Fruit fly (Drosophila melanogaster): ENCODE results near the gene Prosbeta6.

The Prosbeta6 gene

dm6 chr3L:16629793-16630192 is 19.6 kb upstream of the Prosbeta6 start:
- peak; percentile 72 for TF ChIP-seq dsx (GFP tag; optimal IDR thresholded peaks at IDR 0.05; ENCODE audit: poor library complexity, severe bottlenecking)
- TF ChIP-seq Eip78C (GFP tag) = peak; percentile 65
- no peak for TF ChIP-seq Blimp-1 (GFP tag; optimal IDR thresholded peaks at IDR 0.05)

dm6 chr3L:16626199-16626598 is 16.0 kb upstream of the Prosbeta6 start:
- no peak for TF ChIP-seq CG6808 (GFP tag; optimal IDR thresholded peaks at IDR 0.05)
- TF ChIP-seq Eip78C (GFP tag) = no peak
- no peak for TF ChIP-seq lz (GFP tag; optimal IDR thresholded peaks at IDR 0.05)
- no peak for TF ChIP-seq spab (GFP tag; optimal IDR thresholded peaks at IDR 0.05)
- TF ChIP-seq CG10631 (GFP tag; optimal IDR thresholded peaks at IDR 0.05) = no peak
- TF ChIP-seq CG7368 (GFP tag; optimal IDR thresholded peaks at IDR 0.05) = no peak
- TF ChIP-seq dsx (GFP tag; optimal IDR thresholded peaks at IDR 0.05; ENCODE audit: poor library complexity, severe bottlenecking) = no peak
- no peak for TF ChIP-seq dac (GFP tag; optimal IDR thresholded peaks at IDR 0.05)
- no peak for TF ChIP-seq svp (GFP tag)
- no peak for TF ChIP-seq net (GFP tag; optimal IDR thresholded peaks at IDR 0.05)
- TF ChIP-seq Met (GFP tag; optimal IDR thresholded peaks at IDR 0.05) = no peak
- no peak for TF ChIP-seq CG6276 (GFP tag; optimal IDR thresholded peaks at IDR 0.05)
- no peak for TF ChIP-seq CG8319 (GFP tag; optimal IDR thresholded peaks at IDR 0.05)
- TF ChIP-seq esn (GFP tag; optimal IDR thresholded peaks at IDR 0.05) = no peak
- TF ChIP-seq Sox15 (GFP tag; optimal IDR thresholded peaks at IDR 0.05) = no peak
- TF ChIP-seq CG15336 (GFP tag; IDR thresholded peaks at IDR 0.05) = no peak
- no peak for TF ChIP-seq CG4318 (GFP tag; optimal IDR thresholded peaks at IDR 0.05)
- TF ChIP-seq Ets21C (GFP tag; optimal IDR thresholded peaks at IDR 0.05) = no peak
- no peak for TF ChIP-seq OdsH (GFP tag; optimal IDR thresholded peaks at IDR 0.05)
- no peak for TF ChIP-seq CG31627 (GFP tag; optimal IDR thresholded peaks at IDR 0.05)

- peak; percentile 57 for TF ChIP-seq esn (GFP tag; optimal IDR thresholded peaks at IDR 0.05)
- TF ChIP-seq CG3032 (tag; optimal IDR thresholded peaks at IDR 0.05) = peak; percentile 15
- TF ChIP-seq Smox (GFP tag; optimal IDR thresholded peaks at IDR 0.05) = peak; percentile 49
- peak; percentile 36 for TF ChIP-seq Sox14 (GFP tag; optimal IDR thresholded peaks at IDR 0.05)
- peak; percentile 45 for TF ChIP-seq Met (GFP tag; optimal IDR thresholded peaks at IDR 0.05)
- peak; percentile 70 for TF ChIP-seq Eip78C (GFP tag)
- TF ChIP-seq CG8632 (GFP tag; optimal IDR thresholded peaks at IDR 0.05) = no peak
- peak; percentile 3 for TF ChIP-seq CG34406 (GFP tag; optimal IDR thresholded peaks at IDR 0.05)
- TF ChIP-seq CG31627 (GFP tag; optimal IDR thresholded peaks at IDR 0.05) = peak; percentile 12
- peak; percentile 52 for TF ChIP-seq CG3919 (GFP tag; optimal IDR thresholded peaks at IDR 0.05)
- peak; percentile 42 for TF ChIP-seq OdsH (GFP tag; optimal IDR thresholded peaks at IDR 0.05)
- TF ChIP-seq Eip93F (GFP tag; optimal IDR thresholded peaks at IDR 0.05) = peak; percentile 59
- TF ChIP-seq Hr38 (GFP tag; optimal IDR thresholded peaks at IDR 0.05) = no peak
- no peak for TF ChIP-seq CG7368 (GFP tag; optimal IDR thresholded peaks at IDR 0.05)
- no peak for TF ChIP-seq Blimp-1 (GFP tag; optimal IDR thresholded peaks at IDR 0.05)
- no peak for TF ChIP-seq Ets96B (tag; optimal IDR thresholded peaks at IDR 0.05)
- TF ChIP-seq CG11762 (GFP tag; optimal IDR thresholded peaks at IDR 0.05; ENCODE audit: insufficient read depth) = no peak
- peak; percentile 67 for TF ChIP-seq Sox102F (GFP tag; optimal IDR thresholded peaks at IDR 0.05)
- peak; percentile 24 for TF ChIP-seq pdm3 (GFP tag; optimal IDR thresholded peaks at IDR 0.05)
- peak; percentile 0 for TF ChIP-seq CG6854 (GFP tag; optimal IDR thresholded peaks at IDR 0.05)
- TF ChIP-seq lz (GFP tag; optimal IDR thresholded peaks at IDR 0.05) = peak; percentile 39
- no peak for TF ChIP-seq dac (GFP tag; optimal IDR thresholded peaks at IDR 0.05)
- TF ChIP-seq net (GFP tag; optimal IDR thresholded peaks at IDR 0.05) = no peak
- TF ChIP-seq fd85E (GFP tag; optimal IDR thresholded peaks at IDR 0.05) = no peak
- TF ChIP-seq CG8119 (GFP tag; IDR thresholded peaks at IDR 0.05) = no peak
- TF ChIP-seq CG4318 (GFP tag; optimal IDR thresholded peaks at IDR 0.05) = no peak
- peak; percentile 13 for TF ChIP-seq cyc (GFP tag; optimal IDR thresholded peaks at IDR 0.05)
- TF ChIP-seq acj6 (GFP tag; optimal IDR thresholded peaks at IDR 0.05) = peak; percentile 35
- peak; percentile 46 for TF ChIP-seq topi (GFP tag; optimal IDR thresholded peaks at IDR 0.05)
- TF ChIP-seq fkh (GFP tag; optimal IDR thresholded peaks at IDR 0.05) = no peak
- TF ChIP-seq Hr39 (GFP tag; optimal IDR thresholded peaks at IDR 0.05) = peak; percentile 19
- peak; percentile 34 for TF ChIP-seq CG10631 (GFP tag; optimal IDR thresholded peaks at IDR 0.05)
- TF ChIP-seq vri (GFP tag; optimal IDR thresholded peaks at IDR 0.05) = peak; percentile 57
- no peak for TF ChIP-seq CG8319 (GFP tag; optimal IDR thresholded peaks at IDR 0.05)
- TF ChIP-seq CG11902 (GFP tag; optimal IDR thresholded peaks at IDR 0.05) = no peak
Observed at dm6 chr3L:16615132-16615709, 5.0 kb upstream of the Prosbeta6 start, which contains the start of gene Mo25. Gene Mo25 (minus strand): TSS chr3L:16615472.

Data from whole organism, prepupa.